Fruit fly (Drosophila melanogaster) S2 (cell line): ENCODE data around the gene CG14721.

Experiments used
- CG8478 ChIP-seq: fragments of >200 bp; optimal IDR thresholded peaks from 2 replicates; lab custom pipeline; 2018
- CTCF ChIP-seq, 2 experiments: fragments of >200 bp; optimal IDR thresholded peaks; 2 replicates each; lab custom pipeline; 2018

CG14721 gene

DNA sequence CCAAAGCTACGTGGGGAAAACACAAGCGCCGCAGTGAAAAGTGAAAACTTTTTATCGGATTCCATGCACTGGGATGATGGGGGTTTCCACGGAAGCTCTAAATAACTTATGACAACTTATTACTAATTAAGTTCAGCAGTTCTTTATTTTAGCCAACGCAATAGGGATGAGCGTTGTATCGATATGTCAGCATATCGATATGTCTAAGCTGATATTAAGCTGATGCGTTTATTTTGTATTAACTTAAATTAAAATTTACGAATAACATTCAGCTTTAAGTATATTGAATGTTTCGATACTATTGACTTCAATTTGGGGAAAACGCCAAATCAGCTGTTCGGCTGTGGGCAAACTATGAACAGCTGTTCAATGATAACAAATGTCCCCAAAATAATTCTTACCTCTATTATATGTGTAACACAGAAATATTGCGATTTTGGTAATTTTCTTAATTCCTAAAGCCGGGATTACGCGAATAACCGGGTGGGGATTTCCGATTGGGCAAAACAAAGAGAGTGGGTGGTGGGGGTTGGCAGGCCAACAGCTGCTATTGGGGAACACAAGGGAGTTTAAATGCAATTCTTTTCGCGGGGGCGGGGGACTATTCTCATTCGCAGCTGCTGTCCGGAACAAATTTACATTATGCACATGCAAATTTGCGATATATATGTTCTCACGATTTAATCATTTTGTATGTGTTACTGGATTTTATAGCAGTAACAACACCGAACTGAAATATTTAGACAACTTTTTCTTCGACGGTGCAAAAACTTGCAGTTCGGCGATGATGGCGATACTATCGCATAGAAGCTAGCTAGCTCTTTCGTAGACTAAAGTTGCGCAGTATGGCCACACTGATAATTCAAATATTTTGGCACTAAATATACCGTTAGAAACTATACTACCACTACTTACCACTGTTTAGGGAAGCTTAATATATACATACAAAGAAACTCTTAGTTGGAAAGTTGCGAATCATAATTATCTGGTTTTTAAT lies 14.3 kb downstream of the CG14721 start, which contains the start of gene CG6923:
Gene CG6923 (minus strand): TSS at position 733 of the 997 bp plus-strand sequence.
- TF ChIP-seq CG8478 (lab: Kevin White, UChicago) (no peak), CTCF (optimal IDR thresholded peaks at IDR 0.05; lab: Kevin White, UChicago) (no peak)

- TF ChIP-seq CTCF (optimal IDR thresholded peaks at IDR 0.05; lab: Kevin White, UChicago) (no peak), CG8478 (lab: Kevin White, UChicago) (no peak)
Measured at dm6 chr3R:11750294-11750432, 14.9 kb downstream of the CG14721 start, which contains the start of gene CG43062. TSS of gene CG43062 (plus strand) at chr3R:11750333.

DNA sequence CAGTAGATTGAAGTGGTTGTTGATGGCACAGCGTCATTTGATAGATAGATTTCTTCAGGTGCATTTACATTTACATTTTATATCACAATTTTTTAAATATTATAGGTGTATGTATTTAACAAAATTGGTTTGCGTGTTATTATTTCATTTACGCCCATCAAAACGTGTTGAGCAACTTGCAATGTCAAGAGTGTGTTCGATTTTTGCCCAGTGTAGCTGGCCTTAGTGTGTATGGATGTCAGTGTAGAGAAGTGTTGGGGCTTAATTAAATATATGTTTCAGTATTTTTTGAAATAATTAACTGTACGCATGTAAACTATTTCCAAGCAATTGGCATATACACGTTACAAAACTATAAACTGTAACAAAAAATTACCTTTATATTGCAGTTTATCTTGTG lies 16.5 kb downstream of the CG14721 start:
- TF ChIP-seq CG8478 (lab: Kevin White, UChicago) (no peak), CTCF (optimal IDR thresholded peaks at IDR 0.05; lab: Kevin White, UChicago) (no peak)

DNA sequence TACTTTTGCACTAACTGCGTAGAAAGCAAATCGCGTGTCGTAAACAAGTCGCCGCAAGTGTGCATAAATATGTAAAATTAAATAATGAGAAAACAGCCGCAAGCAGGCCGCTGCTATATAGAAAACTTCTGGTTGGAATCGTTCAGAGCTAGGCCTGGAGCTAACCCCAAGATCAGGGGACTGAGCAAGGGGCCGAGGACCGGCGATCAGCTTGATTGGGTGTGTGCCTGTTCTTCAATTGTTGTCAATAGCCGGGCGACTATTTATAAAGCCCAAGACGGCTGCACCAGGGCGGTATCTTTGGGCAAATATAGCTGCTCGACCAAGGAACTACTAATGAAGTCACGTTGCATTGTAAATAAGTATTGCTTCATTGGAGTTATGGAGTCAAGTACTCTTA lies 21.5 kb downstream of the CG14721 start:
- no peak for TF ChIP-seq CG8478 (lab: Kevin White, UChicago)
- TF ChIP-seq CTCF (optimal IDR thresholded peaks at IDR 0.05; lab: Kevin White, UChicago), result no peak

- TF ChIP-seq CTCF (optimal IDR thresholded peaks at IDR 0.05; lab: Kevin White, UChicago) (no peak), CG8478 (lab: Kevin White, UChicago) (no peak)
Measured at dm6 chr3R:11757197-11757856, 22.1 kb downstream of the CG14721 start.

DNA sequence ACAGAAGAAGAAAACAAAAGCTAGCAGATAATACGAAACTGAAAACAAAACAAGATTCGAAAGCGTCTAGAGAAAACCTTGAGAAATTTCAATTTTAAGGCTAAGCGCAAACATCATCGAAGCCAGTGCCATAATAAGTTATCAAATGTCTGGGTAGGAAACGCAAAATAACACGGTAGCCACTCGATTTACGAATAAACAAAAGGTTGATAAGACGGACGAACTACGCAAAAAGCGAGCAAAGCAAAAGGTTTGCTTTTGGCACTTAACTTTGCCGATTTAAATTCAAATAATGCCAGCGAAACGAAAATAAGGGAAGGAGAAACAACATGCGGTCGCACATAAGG lies 22.9 kb downstream of the CG14721 start:
- TF ChIP-seq CG8478 (lab: Kevin White, UChicago) (no peak), CTCF (optimal IDR thresholded peaks at IDR 0.05; lab: Kevin White, UChicago) (no peak)

- no peak for TF ChIP-seq CTCF (optimal IDR thresholded peaks at IDR 0.05; lab: Kevin White, UChicago)
- TF ChIP-seq CG8478 (lab: Kevin White, UChicago), result no peak
Measured at dm6 chr3R:11758507-11759184, 23.4 kb downstream of the CG14721 start.

dm6 chr3R:11759185-11759731 lies 24.0 kb downstream of the CG14721 start:
- no peak for TF ChIP-seq CTCF (optimal IDR thresholded peaks at IDR 0.05; lab: Kevin White, UChicago)
- no peak for TF ChIP-seq CG8478 (lab: Kevin White, UChicago)

dm6 chr3R:11759971-11760370 lies 24.7 kb downstream of the CG14721 start:
- no peak for TF ChIP-seq CTCF (optimal IDR thresholded peaks at IDR 0.05; lab: Kevin White, UChicago)
- TF ChIP-seq CG8478 (lab: Kevin White, UChicago), result no peak

dm6 chr3R:11760669-11761387 lies 25.6 kb downstream of the CG14721 start:
- TF ChIP-seq CTCF (optimal IDR thresholded peaks at IDR 0.05; lab: Kevin White, UChicago), result no peak

- TF ChIP-seq CG8478 (lab: Kevin White, UChicago) (no peak), CTCF (optimal IDR thresholded peaks at IDR 0.05; lab: Kevin White, UChicago) (no peak)
Measured at dm6 chr3R:11761718-11762117, 26.5 kb downstream of the CG14721 start.

dm6 chr3R:11762500-11762899 lies 27.3 kb downstream of the CG14721 start:
- TF ChIP-seq CG8478 (lab: Kevin White, UChicago), result no peak
- TF ChIP-seq CTCF (optimal IDR thresholded peaks at IDR 0.05; lab: Kevin White, UChicago), result no peak

DNA sequence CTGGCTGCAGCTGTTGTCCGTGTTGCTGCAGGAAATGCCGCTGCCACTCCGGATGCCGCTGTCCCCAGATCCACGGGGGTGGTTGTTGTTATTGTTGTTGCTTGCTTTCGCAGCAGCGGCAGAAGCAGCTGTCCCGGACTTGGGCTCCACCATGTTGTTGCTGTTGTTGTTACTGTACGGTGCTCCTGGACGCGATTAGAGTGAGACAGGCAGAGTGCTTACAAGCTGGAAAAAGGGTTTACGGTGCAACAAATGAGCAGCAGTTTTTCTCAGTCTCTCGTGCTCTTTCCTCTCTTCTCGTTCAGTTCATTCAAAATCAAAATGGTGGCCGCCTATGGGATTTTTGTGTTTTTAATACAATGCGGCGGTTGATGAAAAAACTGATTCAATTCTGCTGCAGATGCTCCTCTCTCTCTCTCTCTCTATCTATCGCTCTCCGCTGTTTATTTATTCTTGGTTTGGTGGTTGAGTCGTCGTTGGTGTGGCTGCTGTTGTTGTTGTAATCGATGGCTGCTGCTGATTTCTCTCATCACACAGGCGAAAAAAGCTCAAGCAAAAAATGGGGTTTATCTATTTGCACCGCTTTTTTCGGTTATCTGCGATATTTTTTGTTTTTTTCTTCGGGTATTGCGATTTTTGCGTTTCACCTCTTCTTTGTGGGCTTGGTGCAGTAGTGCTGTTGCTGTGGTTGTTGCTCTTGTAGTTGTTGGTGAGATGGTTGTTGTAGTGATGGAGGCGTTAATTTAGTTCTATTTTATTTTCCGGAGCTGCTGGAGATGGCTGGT lies 28.4 kb downstream of the CG14721 start:
- no peak for TF ChIP-seq CTCF (optimal IDR thresholded peaks at IDR 0.05; lab: Kevin White, UChicago)
- no peak for TF ChIP-seq CG8478 (lab: Kevin White, UChicago)
